Worm (Caenorhabditis elegans): ENCODE data around the gene D2096.12.

ce11 chrIV:8333034-8333433 is 30.2 kb upstream of the D2096.12 start:
- no peak for TF ChIP-seq tbx-11 (GFP tag; IDR thresholded peaks at IDR 0.05)
- TF ChIP-seq tbx-37 (GFP tag; conservative IDR thresholded peaks at IDR 0.05), result no peak
- TF ChIP-seq ama-1 (optimal IDR thresholded peaks at IDR 0.05), result no peak
